Fruit fly (Drosophila melanogaster) whole organism, embryonic: ENCODE results near the gene Lim3.

Experiments
- Aef1 ChIP-seq: fragments of 200-800 bp; sonication (Bioruptor generic); IDR thresholded peaks from 3 replicates; pipeline ENCODE4 v1.3.6; 2022; ENCODE audit warnings: missing biosample characterization, missing genetic modification characterization
- Bdp1 ChIP-seq: fragments of 200-800 bp; sonication (Bioruptor generic); optimal IDR thresholded peaks from 3 replicates; lab custom pipeline; 2016; ENCODE audit warnings: missing biosample characterization, missing genetic modification characterization
- BtbVII ChIP-seq: fragments of 200-800 bp; sonication (Bioruptor generic); optimal IDR thresholded peaks from 3 replicates; lab custom pipeline; 2017; ENCODE audit warnings: missing biosample characterization, mild to moderate bottlenecking, missing genetic modification characterization
- CG12659 ChIP-seq: fragments of 200-800 bp; sonication (Bioruptor generic); optimal IDR thresholded peaks from 3 replicates; lab custom pipeline; 2017; ENCODE audit warnings: mild to moderate bottlenecking, missing biosample characterization, missing genetic modification reagents, missing genetic modification characterization
- CG13424 ChIP-seq: fragments of 200-800 bp; sonication (Bioruptor generic); optimal IDR thresholded peaks from 2 replicates; lab custom pipeline; 2019; ENCODE audit warnings: missing biosample characterization, mild to moderate bottlenecking, missing genetic modification characterization, moderate library complexity
- CG15601 ChIP-seq: fragments of 200-800 bp; sonication (Bioruptor generic); optimal IDR thresholded peaks from 3 replicates; lab custom pipeline; 2019; ENCODE audit warnings: missing biosample characterization, mild to moderate bottlenecking, missing genetic modification characterization, moderate library complexity
- CG17359 ChIP-seq: fragments of 200-800 bp; sonication (Bioruptor generic); optimal IDR thresholded peaks from 3 replicates; lab custom pipeline; 2018; ENCODE audit warnings: missing biosample characterization, mild to moderate bottlenecking, missing genetic modification characterization, moderate library complexity
- CG17612 ChIP-seq: fragments of 200-800 bp; sonication (Bioruptor generic); IDR thresholded peaks from 2 replicates; pipeline ENCODE4 v1.3.6; 2022; ENCODE audit warnings: missing biosample characterization, missing genetic modification characterization
- CG18262 ChIP-seq: fragments of 200-800 bp; optimal IDR thresholded peaks from 3 replicates; lab custom pipeline; 2019; ENCODE audit warnings: missing biosample characterization, mild to moderate bottlenecking, missing genetic modification characterization, moderate library complexity
- CG18619 ChIP-seq: fragments of 200-800 bp; sonication (Bioruptor generic); optimal IDR thresholded peaks from 3 replicates; lab custom pipeline; 2017; ENCODE audit warnings: missing biosample characterization, mild to moderate bottlenecking, missing genetic modification characterization
- CG2202 ChIP-seq: fragments of 200-800 bp; sonication (Bioruptor generic); optimal IDR thresholded peaks from 2 replicates; lab custom pipeline; 2018; ENCODE audit warnings: missing biosample characterization, mild to moderate bottlenecking, missing genetic modification characterization
- CG2678 ChIP-seq: fragments of 200-800 bp; sonication (Bioruptor generic); optimal IDR thresholded peaks from 3 replicates; lab custom pipeline; 2019; ENCODE audit warnings: missing biosample characterization, mild to moderate bottlenecking, missing genetic modification characterization, moderate library complexity
- CG3065 ChIP-seq: fragments of 200-800 bp; sonication (Bioruptor generic); optimal IDR thresholded peaks from 2 replicates; lab custom pipeline; 2016; ENCODE audit warnings: missing biosample characterization, missing genetic modification characterization
- CG43689 ChIP-seq: fragments of 200-800 bp; sonication (Bioruptor generic); IDR thresholded peaks from 2 replicates; pipeline ENCODE4 v1.3.6; 2022; ENCODE audit warnings: missing biosample characterization, missing genetic modification characterization
- CG4404 ChIP-seq: fragments of 200-800 bp; sonication (Bioruptor generic); IDR thresholded peaks from 2 replicates; pipeline ENCODE4 v1.3.6; 2022; ENCODE audit warnings: missing biosample characterization, missing genetic modification characterization
- CG6254 ChIP-seq: fragments of 200-800 bp; sonication (Bioruptor generic); optimal IDR thresholded peaks from 3 replicates; lab custom pipeline; 2017; ENCODE audit warnings: mild to moderate bottlenecking, missing biosample characterization, missing genetic modification reagents, missing genetic modification characterization
- CG6654 ChIP-seq: fragments of 200-800 bp; sonication (Bioruptor generic); optimal IDR thresholded peaks from 2 replicates; lab custom pipeline; 2017; ENCODE audit warnings: missing biosample characterization, mild to moderate bottlenecking, missing genetic modification characterization
- CG8359 ChIP-seq: fragments of 200-800 bp; sonication (Bioruptor generic); optimal IDR thresholded peaks from 2 replicates; lab custom pipeline; 2017; ENCODE audit warnings: missing biosample characterization, mild to moderate bottlenecking, missing genetic modification characterization, borderline replicate concordance
- CG8478 ChIP-seq: fragments of >200 bp; optimal IDR thresholded peaks from 2 replicates; lab custom pipeline; 2018
- CG9727 ChIP-seq: fragments of 200-800 bp; sonication (Bioruptor generic); optimal IDR thresholded peaks from 3 replicates; lab custom pipeline; 2017; ENCODE audit warnings: missing biosample characterization, mild to moderate bottlenecking, missing genetic modification characterization
- D19A ChIP-seq: fragments of 200-800 bp; optimal IDR thresholded peaks from 3 replicates; lab custom pipeline; 2019; ENCODE audit warnings: missing biosample characterization, mild to moderate bottlenecking, missing genetic modification characterization, moderate library complexity
- Fer1 ChIP-seq: fragments of 200-800 bp; sonication (Bioruptor generic); optimal IDR thresholded peaks from 2 replicates; lab custom pipeline; 2017; ENCODE audit warnings: missing biosample characterization, mild to moderate bottlenecking, missing genetic modification characterization
- GATAe ChIP-seq: fragments of 200-800 bp; sonication (Bioruptor generic); conservative IDR thresholded peaks from 2 replicates; pipeline ENCODE4 v1.3.6; 2022; ENCODE audit warnings: missing biosample characterization, missing genetic modification characterization
- H15 ChIP-seq: fragments of 200-800 bp; sonication (Bioruptor generic); IDR thresholded peaks from 3 replicates; pipeline ENCODE4 v1.3.6; 2022; ENCODE audit warnings: missing biosample characterization, missing genetic modification characterization
- Hand ChIP-seq: fragments of 200-800 bp; sonication (Bioruptor generic); optimal IDR thresholded peaks from 2 replicates; lab custom pipeline; 2017; ENCODE audit warnings: mild to moderate bottlenecking, missing biosample characterization, missing genetic modification reagents, missing genetic modification characterization
- Kr ChIP-seq: fragments of 200-800 bp; sonication (Bioruptor generic); optimal IDR thresholded peaks from 2 replicates; lab custom pipeline; 2017; ENCODE audit warnings: missing biosample characterization, mild to moderate bottlenecking, missing genetic modification characterization
- Lpt ChIP-seq: fragments of >200 bp; optimal IDR thresholded peaks from 2 replicates; lab custom pipeline; 2018; ENCODE audit warnings: missing biosample characterization, missing genetic modification characterization
- Max ChIP-seq: fragments of 200-800 bp; sonication (Bioruptor generic); optimal IDR thresholded peaks from 2 replicates; lab custom pipeline; 2016; ENCODE audit warnings: missing biosample characterization, mild to moderate bottlenecking, missing genetic modification characterization
- Neu2 ChIP-seq: fragments of 200-800 bp; sonication (Bioruptor generic); optimal IDR thresholded peaks from 3 replicates; lab custom pipeline; 2016; ENCODE audit warnings: missing biosample characterization, missing genetic modification characterization, borderline replicate concordance
- Nf-YA ChIP-seq: fragments of 200-800 bp; sonication (Bioruptor generic); IDR thresholded peaks from 2 replicates; pipeline ENCODE4 v1.3.6; 2022; ENCODE audit warnings: missing biosample characterization, missing genetic modification characterization
- Oli ChIP-seq: fragments of 200-800 bp; sonication (Bioruptor generic); optimal IDR thresholded peaks from 2 replicates; lab custom pipeline; 2018; ENCODE audit warnings: missing biosample characterization, mild to moderate bottlenecking, missing genetic modification characterization, moderate library complexity
- Ptx1 ChIP-seq: fragments of 200-800 bp; sonication (Bioruptor generic); IDR thresholded peaks from 2 replicates; pipeline ENCODE4 v1.3.6; 2022; ENCODE audit warnings: missing biosample characterization, missing genetic modification characterization
- Six4 ChIP-seq: fragments of 200-800 bp; sonication (Bioruptor generic); optimal IDR thresholded peaks from 2 replicates; lab custom pipeline; 2016; ENCODE audit warnings: missing biosample characterization, missing genetic modification characterization
- Sox100B ChIP-seq: fragments of 200-800 bp; sonication (Bioruptor generic); optimal IDR thresholded peaks from 3 replicates; lab custom pipeline; 2018; ENCODE audit warnings: missing biosample characterization, mild to moderate bottlenecking, missing genetic modification characterization
- abd-A ChIP-seq: fragments of 200-800 bp; sonication (Bioruptor generic); optimal IDR thresholded peaks from 3 replicates; lab custom pipeline; 2019; ENCODE audit warnings: missing biosample characterization, mild to moderate bottlenecking, missing genetic modification characterization, moderate library complexity
- crc ChIP-seq: fragments of 200-800 bp; sonication (Bioruptor generic); optimal IDR thresholded peaks from 2 replicates; lab custom pipeline; 2016; ENCODE audit warnings: missing biosample characterization, missing genetic modification characterization
- crol ChIP-seq: fragments of 200-800 bp; sonication (Bioruptor generic); IDR thresholded peaks from 2 replicates; pipeline ENCODE4 v1.3.6; 2022; ENCODE audit warnings: missing biosample characterization, missing genetic modification characterization
- dm ChIP-seq: fragments of 200-800 bp; sonication (Bioruptor generic); optimal IDR thresholded peaks from 3 replicates; lab custom pipeline; 2016; ENCODE audit warnings: missing biosample characterization, missing genetic modification characterization
- dysf ChIP-seq: fragments of 200-800 bp; sonication (Bioruptor generic); IDR thresholded peaks from 3 replicates; pipeline ENCODE4 v1.3.6; 2022; ENCODE audit warnings: missing biosample characterization, missing genetic modification characterization
- hkb ChIP-seq, 2 experiments: fragments of 200-800 bp in 1 of 2; fragments of >200 bp in 1 of 2; sonication (Bioruptor generic) in 1 of 2; IDR thresholded peaks in 1 of 2; optimal IDR thresholded peaks in 1 of 2; 2 replicates each; pipeline versions ENCODE4 v1.3.6 to Lab custom; 2017 to 2022; ENCODE audit warnings: missing biosample characterization in 1 of 2, missing genetic modification characterization in 1 of 2
- maf-S ChIP-seq: fragments of 200-800 bp; sonication (Bioruptor generic); optimal IDR thresholded peaks from 2 replicates; lab custom pipeline; 2016; ENCODE audit warnings: missing biosample characterization, missing genetic modification characterization
- nerfin-2 ChIP-seq: fragments of 200-800 bp; sonication (Bioruptor generic); IDR thresholded peaks from 2 replicates; pipeline ENCODE4 v1.3.6; 2022; ENCODE audit warnings: missing biosample characterization, missing genetic modification characterization; ENCODE audit not compliant: partially characterized antibody
- nmo ChIP-seq: fragments of 200-800 bp; sonication (Bioruptor generic); optimal IDR thresholded peaks from 2 replicates; lab custom pipeline; 2018; ENCODE audit warnings: missing biosample characterization, mild to moderate bottlenecking, missing genetic modification characterization, moderate library complexity
- oc ChIP-seq: fragments of 200-800 bp; sonication (Bioruptor generic); optimal IDR thresholded peaks from 2 replicates; lab custom pipeline; 2018; ENCODE audit warnings: missing biosample characterization, mild to moderate bottlenecking, missing genetic modification characterization, moderate library complexity
- onecut ChIP-seq: fragments of 200-800 bp; sonication (Bioruptor generic); IDR thresholded peaks from 2 replicates; pipeline ENCODE4 v1.3.6; 2022; ENCODE audit warnings: missing biosample characterization, missing genetic modification characterization
- pum ChIP-seq: fragments of 200-800 bp; sonication (Bioruptor generic); optimal IDR thresholded peaks from 2 replicates; lab custom pipeline; 2016; ENCODE audit warnings: missing biosample characterization, missing genetic modification characterization
- seq ChIP-seq: fragments of 200-800 bp; sonication (Bioruptor generic); IDR thresholded peaks from 2 replicates; pipeline ENCODE4 v1.3.6; 2022; ENCODE audit warnings: missing biosample characterization, missing genetic modification characterization
- stwl ChIP-seq: fragments of 200-800 bp; sonication (Bioruptor generic); optimal IDR thresholded peaks from 3 replicates; lab custom pipeline; 2018; ENCODE audit warnings: missing biosample characterization, mild to moderate bottlenecking, missing genetic modification characterization, moderate library complexity
- zf30C ChIP-seq: fragments of 200-800 bp; sonication (Bioruptor generic); optimal IDR thresholded peaks from 3 replicates; lab custom pipeline; 2018; ENCODE audit warnings: missing biosample characterization, mild to moderate bottlenecking, missing genetic modification characterization
- zfh2 ChIP-seq: fragments of 200-800 bp; sonication (Bioruptor generic); optimal IDR thresholded peaks from 2 replicates; lab custom pipeline; 2016; ENCODE audit warnings: missing biosample characterization, missing genetic modification characterization

Gene Lim3

DNA sequence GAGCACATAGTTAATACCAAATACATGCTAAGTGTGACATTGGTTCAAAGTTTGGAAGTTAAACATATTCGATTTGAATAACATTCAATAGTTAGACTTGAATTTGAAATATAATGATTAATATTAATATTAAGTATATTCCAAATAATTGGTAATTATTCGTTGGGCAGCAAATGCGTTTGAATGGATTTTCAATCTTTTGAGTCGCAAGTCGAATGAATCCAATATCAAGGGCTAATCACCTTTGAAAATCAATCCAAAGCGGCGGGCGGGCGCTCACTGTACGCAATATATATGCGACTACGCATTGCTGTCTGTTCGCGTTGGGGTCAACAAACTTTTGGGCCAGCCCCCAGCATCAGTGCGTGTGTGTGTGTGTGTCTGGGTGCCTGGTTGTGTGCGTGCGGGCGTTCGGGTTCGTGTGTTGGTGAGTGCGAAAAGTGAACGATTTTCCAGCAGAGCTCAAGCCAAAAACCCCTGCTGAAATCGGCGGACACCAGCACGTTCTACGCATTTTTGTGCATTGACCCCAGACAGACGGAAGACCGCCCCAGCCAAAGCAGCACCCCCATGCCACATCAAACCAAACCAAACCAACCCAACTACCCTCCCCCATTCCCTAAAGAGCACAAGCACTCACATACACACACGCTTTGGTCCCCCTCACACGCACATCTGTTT lies 30.3 kb upstream of the Lim3 start (continued):
- TF ChIP-seq pum (GFP tag; lab: Kevin White, UChicago): no peak
- no peak for TF ChIP-seq CG4404
- TF ChIP-seq zf30C: no peak
- TF ChIP-seq nerfin-2 (GFP tag; lab: Robert Waterston, UW): no peak
- TF ChIP-seq CG17359 (tag; lab: Kevin White, UChicago): peak; percentile 24
- TF ChIP-seq Aef1 (GFP tag; lab: Robert Waterston, UW): no peak
- TF ChIP-seq zfh2 (GFP tag; lab: Kevin White, UChicago): no peak
- TF ChIP-seq crc (GFP tag; lab: Kevin White, UChicago): no peak
- no peak for TF ChIP-seq Max (GFP tag; lab: Kevin White, UChicago)
- no peak for TF ChIP-seq GATAe (GFP tag; lab: Robert Waterston, UW)
- no peak for TF ChIP-seq CG3065
- TF ChIP-seq CG12659: peak; percentile 9
- peak; percentile 9 for TF ChIP-seq nmo (GFP tag; lab: Kevin White, UChicago)
- TF ChIP-seq BtbVII (GFP tag; lab: Kevin White, UChicago): peak; percentile 17
- TF ChIP-seq CG13424 (tag; lab: Kevin White, UChicago): peak; percentile 41
- TF ChIP-seq Kr: peak; percentile 58
- no peak for TF ChIP-seq Lpt (GFP tag; lab: Kevin White, UChicago)
- TF ChIP-seq Neu2 (GFP tag; lab: Kevin White, UChicago): no peak
- TF ChIP-seq CG17612 (GFP tag; lab: Robert Waterston, UW): no peak
- TF ChIP-seq CG18262 (tag; lab: Kevin White, UChicago): peak; percentile 42
- no peak for TF ChIP-seq dm (GFP tag; lab: Kevin White, UChicago)
- TF ChIP-seq CG2678 (tag; lab: Kevin White, UChicago): peak; percentile 62
- no peak for TF ChIP-seq CG2202 (tag; lab: Kevin White, UChicago)
- peak; percentile 57 for TF ChIP-seq abd-A (tag; lab: Kevin White, UChicago)
- TF ChIP-seq CG6654: no peak
- no peak for TF ChIP-seq oc (tag; lab: Kevin White, UChicago)
- TF ChIP-seq Bdp1 (GFP tag; lab: Kevin White, UChicago): no peak
- no peak for TF ChIP-seq Six4 (GFP tag; lab: Kevin White, UChicago)
- TF ChIP-seq Hand (GFP tag; lab: Kevin White, UChicago): peak; percentile 33
- TF ChIP-seq CG9727: no peak
- TF ChIP-seq CG43689 (GFP tag; lab: Robert Waterston, UW): 0 out of 2 replicates have a peak, but pooled peaks have one; percentile 14
- peak; percentile 30 for TF ChIP-seq Oli
- TF ChIP-seq stwl (tag; lab: Kevin White, UChicago): no peak
- no peak for TF ChIP-seq Nf-YA (GFP tag; lab: Robert Waterston, UW)
- no peak for TF ChIP-seq H15 (GFP tag; lab: Robert Waterston, UW)
- no peak for TF ChIP-seq CG18619 (GFP tag; lab: Kevin White, UChicago)
- no peak; the same call in 1 of the 2 replicates for TF ChIP-seq seq
- no peak for TF ChIP-seq Ptx1 (GFP tag; lab: Robert Waterston, UW)
- peak; percentile 48 for TF ChIP-seq onecut (GFP tag; lab: Robert Waterston, UW)
- TF ChIP-seq CG15601 (tag; lab: Kevin White, UChicago): peak; percentile 45
- no peak for TF ChIP-seq hkb (optimal IDR thresholded peaks at IDR 0.05; lab: Kevin White, UChicago)
- TF ChIP-seq hkb (GFP tag; IDR thresholded peaks at IDR 0.05; lab: Robert Waterston, UW): no peak
- peak; percentile 32 for TF ChIP-seq Fer1 (GFP tag; lab: Kevin White, UChicago)
- TF ChIP-seq CG8359 (GFP tag; lab: Kevin White, UChicago): peak; percentile 11
- TF ChIP-seq CG8478: no peak
- TF ChIP-seq maf-S (GFP tag; lab: Kevin White, UChicago): no peak
- peak; percentile 13 for TF ChIP-seq Sox100B (GFP tag; lab: Kevin White, UChicago)
- no peak for TF ChIP-seq dysf (GFP tag; lab: Robert Waterston, UW)
- peak; percentile 58; the same call in 1 of the 2 replicates for TF ChIP-seq crol (GFP tag; lab: Robert Waterston, UW)
- peak; percentile 32 for TF ChIP-seq CG6254 (GFP tag; lab: Kevin White, UChicago)
- peak; percentile 19 for TF ChIP-seq D19A (tag; lab: Kevin White, UChicago)
